Fruit fly (Drosophila melanogaster): Measurements from ENCODE around the gene Akap200.

The Akap200 gene

dm6 chr2L:8414887-8415883 lies at the start of gene Akap200, which contains the start of gene CG13398:
Gene Akap200 (plus strand): TSS chr2L:8415690.
Gene CG13398 (minus strand): TSS chr2L:8415256.
- TF ChIP-seq EcR (GFP tag; optimal IDR thresholded peaks at IDR 0.05) = no peak
- no peak for TF ChIP-seq pan (optimal IDR thresholded peaks at IDR 0.05)
- no peak for TF ChIP-seq Dll (optimal IDR thresholded peaks at IDR 0.05)
- TF ChIP-seq usp (GFP tag; optimal IDR thresholded peaks at IDR 0.05) = no peak
- TF ChIP-seq CG8478 (optimal IDR thresholded peaks at IDR 0.05) = no peak
- TF ChIP-seq psq (optimal IDR thresholded peaks at IDR 0.05) = no peak

- TF ChIP-seq CG8478 (optimal IDR thresholded peaks at IDR 0.05) (no peak), EcR (GFP tag; optimal IDR thresholded peaks at IDR 0.05) (no peak), psq (optimal IDR thresholded peaks at IDR 0.05) (no peak), Dll (optimal IDR thresholded peaks at IDR 0.05) (no peak), usp (GFP tag; optimal IDR thresholded peaks at IDR 0.05) (no peak), pan (optimal IDR thresholded peaks at IDR 0.05) (no peak)
Measured at dm6 chr2L:8365701-8366643, 49.5 kb upstream of the Akap200 start, which contains the start of gene Pp2A-29B. Gene Pp2A-29B (plus strand): TSS chr2L:8366038.

- TF ChIP-seq pan (optimal IDR thresholded peaks at IDR 0.05) (no peak), Dll (optimal IDR thresholded peaks at IDR 0.05) (no peak), usp (GFP tag; optimal IDR thresholded peaks at IDR 0.05) (no peak), CG8478 (optimal IDR thresholded peaks at IDR 0.05) (no peak), psq (optimal IDR thresholded peaks at IDR 0.05) (no peak), EcR (GFP tag; optimal IDR thresholded peaks at IDR 0.05) (no peak)
Measured at dm6 chr2L:8370364-8371326, 44.8 kb upstream of the Akap200 start, which contains the start of gene CG17292. Gene CG17292 (plus strand): TSS chr2L:8370454.

dm6 chr2L:8371354-8371937 lies 44.0 kb upstream of the Akap200 start:
- TF ChIP-seq Dll (optimal IDR thresholded peaks at IDR 0.05) = no peak
- no peak for TF ChIP-seq usp (GFP tag; optimal IDR thresholded peaks at IDR 0.05)
- TF ChIP-seq pan (optimal IDR thresholded peaks at IDR 0.05) = no peak
- TF ChIP-seq EcR (GFP tag; optimal IDR thresholded peaks at IDR 0.05) = no peak

- TF ChIP-seq CG8478 (optimal IDR thresholded peaks at IDR 0.05) (no peak), usp (GFP tag; optimal IDR thresholded peaks at IDR 0.05) (no peak), Dll (optimal IDR thresholded peaks at IDR 0.05) (no peak), EcR (GFP tag; optimal IDR thresholded peaks at IDR 0.05) (no peak), psq (optimal IDR thresholded peaks at IDR 0.05) (no peak), pan (optimal IDR thresholded peaks at IDR 0.05) (no peak)
Measured at dm6 chr2L:8372248-8372647, 43.2 kb upstream of the Akap200 start.

dm6 chr2L:8374235-8374634 lies 41.3 kb upstream of the Akap200 start, which contains the start of gene Wdr82:
Gene Wdr82 (plus strand): TSS chr2L:8374461.
- no peak for TF ChIP-seq EcR (GFP tag; optimal IDR thresholded peaks at IDR 0.05)
- TF ChIP-seq pan (optimal IDR thresholded peaks at IDR 0.05) = no peak
- no peak for TF ChIP-seq CG8478 (optimal IDR thresholded peaks at IDR 0.05)
- TF ChIP-seq Dll (optimal IDR thresholded peaks at IDR 0.05) = no peak
- no peak for TF ChIP-seq usp (GFP tag; optimal IDR thresholded peaks at IDR 0.05)
- TF ChIP-seq psq (optimal IDR thresholded peaks at IDR 0.05) = no peak

dm6 chr2L:8376717-8377116 lies 38.8 kb upstream of the Akap200 start, which contains the start of the genes CG13390 and CG17294:
Gene CG13390 (minus strand): TSS chr2L:8376797.
Gene CG17294 (plus strand): TSS chr2L:8377035.
- TF ChIP-seq usp (GFP tag; optimal IDR thresholded peaks at IDR 0.05) = no peak
- TF ChIP-seq Dll (optimal IDR thresholded peaks at IDR 0.05) = no peak
- TF ChIP-seq CG8478 (optimal IDR thresholded peaks at IDR 0.05) = no peak
- TF ChIP-seq pan (optimal IDR thresholded peaks at IDR 0.05) = no peak
- TF ChIP-seq psq (optimal IDR thresholded peaks at IDR 0.05) = no peak
- no peak for TF ChIP-seq EcR (GFP tag; optimal IDR thresholded peaks at IDR 0.05)

dm6 chr2L:8381508-8382036 lies 33.9 kb upstream of the Akap200 start, which contains the start of gene AlaRS:
Gene AlaRS (minus strand): TSS chr2L:8381764.
- no peak for TF ChIP-seq pan (optimal IDR thresholded peaks at IDR 0.05)
- TF ChIP-seq psq (optimal IDR thresholded peaks at IDR 0.05) = no peak
- TF ChIP-seq EcR (GFP tag; optimal IDR thresholded peaks at IDR 0.05) = no peak
- TF ChIP-seq CG8478 (optimal IDR thresholded peaks at IDR 0.05) = no peak
- TF ChIP-seq usp (GFP tag; optimal IDR thresholded peaks at IDR 0.05) = no peak
- TF ChIP-seq Dll (optimal IDR thresholded peaks at IDR 0.05) = no peak

- TF ChIP-seq EcR (GFP tag; optimal IDR thresholded peaks at IDR 0.05) = no peak
- no peak for TF ChIP-seq CG8478 (optimal IDR thresholded peaks at IDR 0.05)
- TF ChIP-seq psq (optimal IDR thresholded peaks at IDR 0.05) = no peak
- TF ChIP-seq Dll (optimal IDR thresholded peaks at IDR 0.05) = no peak
- TF ChIP-seq pan (optimal IDR thresholded peaks at IDR 0.05) = no peak
- no peak for TF ChIP-seq usp (GFP tag; optimal IDR thresholded peaks at IDR 0.05)
Measured at dm6 chr2L:8382646-8383045, 32.8 kb upstream of the Akap200 start, which contains the start of the genes CG13392 and Rcd4. Gene CG13392 (minus strand): TSS chr2L:8382807. Gene Rcd4 (plus strand): TSS chr2L:8382861.
